Worm (Caenorhabditis elegans) whole organism, dauer: ENCODE measurements around the gene C45G9.9.
"Not testable (repeated sequence)": the region's sequence is repeated elsewhere in the genome, so short reads cannot be mapped to it uniquely, and the experiment has no call there.

Experiments used
- unc-62 ChIP-seq: sonication (generic microtip); optimal IDR thresholded peaks from 2 replicates; lab custom pipeline; 2017; ENCODE audit warnings: missing biosample characterization, missing genetic modification reagents, missing genetic modification characterization

The C45G9.9 gene

ce11 chrIII:5071509-5071908 lies 15.9 kb upstream of the C45G9.9 start, which contains the start of gene C45G9.12:
C45G9.12 (minus strand) TSS chrIII:5071609.
- TF ChIP-seq unc-62, result no peak

DNA sequence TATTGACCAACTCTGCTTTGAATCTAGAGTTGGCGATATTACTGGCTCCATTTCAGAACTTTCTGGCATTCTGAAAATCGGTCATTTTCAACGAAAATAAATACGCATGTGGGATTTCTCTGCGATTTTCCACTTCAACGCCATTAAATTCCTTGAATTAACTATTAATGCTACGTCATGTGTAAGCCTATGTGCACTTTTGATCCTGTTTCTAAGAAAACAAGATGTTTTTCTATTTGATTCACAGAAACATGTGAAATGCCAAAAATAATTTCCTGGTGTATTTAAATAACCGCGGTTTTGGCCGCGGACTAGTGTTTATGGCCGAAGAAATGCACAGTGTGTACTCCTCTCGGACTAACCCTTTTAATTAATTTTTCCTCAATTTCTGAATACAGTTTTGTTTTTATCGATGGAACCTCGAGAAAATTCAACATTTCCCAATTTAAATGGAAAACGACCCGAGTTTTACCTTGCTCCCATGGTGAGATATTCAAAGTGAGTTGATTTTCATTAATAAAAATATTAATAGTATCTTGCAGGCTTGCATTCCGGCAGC lies 13.1 kb upstream of the C45G9.9 start, which contains the start of the genes C45G9.11 and C45G9.2:
C45G9.11 (minus strand) TSS at position 51 of the 559 bp plus-strand sequence.
C45G9.2 (plus strand) TSS at position 392 of the 559 bp plus-strand sequence.
- no peak for TF ChIP-seq unc-62

- TF ChIP-seq unc-62, result not testable (repeated sequence)
Measured at ce11 chrIII:5062406-5062805, 6.8 kb upstream of the C45G9.9 start, which contains the start of gene C45G9.4. C45G9.4 (plus strand) TSS chrIII:5062706.

- no peak for TF ChIP-seq unc-62
Measured at ce11 chrIII:5061798-5062197, 6.2 kb upstream of the C45G9.9 start, which contains the start of gene C45G9.10. C45G9.10 (minus strand) TSS chrIII:5061898.

DNA sequence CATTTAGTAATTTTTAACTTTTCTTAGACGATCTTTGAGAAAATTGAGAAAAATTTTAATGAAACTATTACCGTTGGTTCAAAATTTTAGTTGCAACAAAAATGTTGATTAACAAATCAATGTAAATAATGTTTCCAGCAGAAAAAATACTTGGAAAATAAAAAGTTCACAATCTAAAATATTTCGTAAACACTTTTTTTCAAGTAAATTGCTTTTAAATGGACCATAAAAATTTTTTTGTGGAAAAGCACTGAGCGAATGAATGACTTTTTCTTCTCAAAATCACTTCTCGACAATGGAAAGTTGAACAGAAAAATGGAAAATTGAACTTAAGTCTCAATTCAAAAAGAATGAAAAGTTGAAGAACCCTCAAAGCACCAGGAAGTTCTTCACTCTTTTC lies 2.1 kb downstream of the C45G9.9 start, which contains the start of gene C45G9.8:
C45G9.8 (minus strand) TSS at position 101 of the 400 bp plus-strand sequence.
- no peak for TF ChIP-seq unc-62

ce11 chrIII:5051949-5052348 lies 3.7 kb downstream of the C45G9.9 start, which contains the start of gene C45G9.15:
C45G9.15 (minus strand) TSS chrIII:5052049.
- no peak for TF ChIP-seq unc-62

DNA sequence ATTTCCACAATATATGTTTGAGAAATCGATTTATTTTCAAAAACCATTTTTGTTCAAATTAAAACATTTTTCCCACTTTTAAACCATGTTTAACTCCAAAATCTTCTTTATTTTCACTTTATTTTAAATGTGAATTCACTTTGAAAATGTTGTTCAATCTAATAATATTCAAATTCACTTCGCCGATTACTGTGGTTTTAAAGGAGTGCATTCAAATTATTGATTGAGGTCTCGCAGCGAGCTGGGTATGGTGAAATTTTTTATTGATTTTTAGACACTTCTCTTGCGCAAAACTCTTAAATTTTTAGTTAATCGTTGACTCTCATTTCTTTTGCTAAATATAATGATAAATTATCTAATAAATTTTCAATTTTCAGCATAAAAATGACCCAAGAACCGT lies 7.9 kb downstream of the C45G9.9 start, which contains the start of gene C45G9.5:
C45G9.5 (plus strand) TSS at position 378 of the 400 bp plus-strand sequence.
- TF ChIP-seq unc-62, result no peak

- no peak for TF ChIP-seq unc-62
Measured at ce11 chrIII:5047175-5047574, 8.4 kb downstream of the C45G9.9 start, which contains the start of gene txbp-3. txbp-3 (minus strand) TSS chrIII:5047459.

DNA sequence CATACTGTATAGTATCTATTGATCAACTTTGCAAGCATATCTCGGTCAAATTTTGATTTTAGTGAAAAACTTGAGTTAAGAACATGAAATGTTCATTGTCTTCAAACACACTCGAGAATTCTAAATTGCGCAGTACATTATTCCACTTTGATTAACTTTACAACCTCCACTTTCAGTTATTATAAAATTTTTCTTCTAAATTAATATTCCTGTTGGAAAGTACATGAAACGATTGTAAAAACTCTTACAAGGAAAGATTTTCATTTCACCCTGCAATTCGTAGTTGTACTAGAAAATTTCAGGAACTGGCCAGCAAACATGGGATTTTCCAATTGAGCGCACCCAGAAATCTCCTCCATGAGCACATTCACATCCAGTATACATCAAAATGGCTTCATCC lies 10.9 kb downstream of the C45G9.9 start, which contains the start of gene C45G9.14:
C45G9.14 (plus strand) TSS at position 301 of the 400 bp plus-strand sequence.
- no peak for TF ChIP-seq unc-62

DNA sequence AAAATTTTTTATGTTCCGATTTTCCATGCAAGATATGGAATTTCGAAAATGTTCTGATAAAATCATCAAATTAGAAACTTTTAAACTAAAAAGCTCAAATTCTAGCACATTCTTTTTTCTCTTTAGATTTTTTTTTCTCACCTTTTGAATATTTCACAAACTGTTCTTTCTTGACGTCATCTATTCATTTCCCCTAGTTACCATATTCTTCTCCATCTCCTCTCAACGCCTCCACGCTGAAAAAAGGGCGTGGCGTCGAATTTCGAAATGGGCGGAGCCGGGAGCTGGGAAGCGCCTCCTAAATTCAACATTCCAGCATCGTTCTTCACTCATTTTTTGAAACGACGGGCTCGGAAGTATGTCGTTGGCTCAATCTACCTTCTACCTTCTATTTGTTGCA lies 13.5 kb downstream of the C45G9.9 start, which contains the start of gene nlp-43:
nlp-43 (plus strand) TSS at position 301 of the 400 bp plus-strand sequence.
- TF ChIP-seq unc-62, result no peak

DNA sequence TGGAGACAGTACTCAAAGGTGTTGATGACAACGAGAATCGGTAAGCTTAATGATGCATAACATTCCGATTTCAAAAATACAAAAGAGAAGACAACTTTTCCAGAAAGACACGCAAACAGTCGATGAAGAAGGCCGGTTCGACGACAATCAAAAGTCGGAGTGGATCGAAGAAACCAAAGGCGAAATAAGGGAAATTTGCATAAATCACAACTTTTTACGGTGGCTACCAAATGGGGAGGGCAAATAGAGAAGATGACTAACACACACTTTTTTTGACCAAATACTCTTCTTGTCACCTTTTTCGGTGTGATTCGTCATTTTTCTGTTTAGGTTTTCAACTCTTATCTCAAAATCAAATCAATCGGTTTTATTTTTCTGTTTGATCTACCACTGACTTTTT lies 19.5 kb downstream of the C45G9.9 start, which contains the start of gene C45G9.6:
C45G9.6 (plus strand) TSS at position 301 of the 400 bp plus-strand sequence.
- TF ChIP-seq unc-62, result no peak

DNA sequence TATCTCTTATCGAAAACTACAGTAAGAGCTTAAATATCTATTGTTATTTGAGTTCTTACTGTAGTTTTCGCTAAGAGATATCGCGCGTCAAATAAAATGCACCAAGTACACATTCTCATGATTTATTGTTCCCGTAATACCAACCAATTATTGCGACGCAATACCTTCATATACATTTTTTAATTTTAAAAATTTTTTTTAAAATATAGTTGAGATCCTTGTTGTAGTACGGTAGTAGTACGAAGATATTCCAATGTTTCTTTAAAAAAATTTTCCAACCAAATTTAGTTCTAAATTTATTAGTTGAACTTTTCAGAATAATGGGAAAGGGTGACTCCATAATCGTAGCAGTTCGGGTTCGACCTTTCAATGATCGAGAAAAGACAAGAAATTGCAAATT lies 25.0 kb downstream of the C45G9.9 start, which contains the start of gene klp-6:
klp-6 (plus strand) TSS at position 301 of the 400 bp plus-strand sequence.
- TF ChIP-seq unc-62, result no peak

- no peak for TF ChIP-seq unc-62
Measured at ce11 chrIII:5027219-5027618, 28.4 kb downstream of the C45G9.9 start.

- TF ChIP-seq unc-62, result no peak
Measured at ce11 chrIII:5026366-5026765, 29.2 kb downstream of the C45G9.9 start.

DNA sequence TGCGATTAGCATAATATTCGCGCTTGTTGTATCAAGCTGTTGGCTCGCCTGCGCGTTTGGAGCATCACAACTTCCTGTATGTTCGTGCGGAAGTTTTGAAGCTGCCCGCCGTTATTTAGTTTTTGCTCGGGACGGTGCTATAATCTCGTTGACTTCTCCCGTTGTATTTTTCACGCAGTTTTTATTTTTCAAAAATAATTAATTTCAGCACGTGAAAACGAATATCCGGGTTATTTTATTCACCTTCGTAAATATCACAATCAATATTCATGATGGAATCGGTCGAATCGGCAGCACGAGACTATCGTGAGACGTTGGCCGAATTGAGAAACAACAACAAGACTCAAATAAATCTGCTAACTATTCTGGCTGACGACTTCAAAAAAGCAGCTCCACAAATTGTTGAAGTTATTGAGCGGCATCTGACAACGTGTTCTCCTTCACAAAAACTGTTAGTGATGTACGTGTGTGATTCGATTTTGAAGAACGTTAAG lies 30.4 kb downstream of the C45G9.9 start:
- no peak for TF ChIP-seq unc-62

ce11 chrIII:5024393-5024964 lies 31.1 kb downstream of the C45G9.9 start, which contains the start of gene pcf-11:
pcf-11 (plus strand) TSS chrIII:5024914.
- no peak for TF ChIP-seq unc-62

- no peak for TF ChIP-seq unc-62
Measured at ce11 chrIII:5023642-5024041, 32.0 kb downstream of the C45G9.9 start.
